Fruit fly (Drosophila melanogaster) whole organism, embryonic: ENCODE results near the gene cbt.

Experiments used
- Asciz ChIP-seq: fragments of 200-800 bp; sonication (Bioruptor generic); optimal IDR thresholded peaks from 2 replicates; lab custom pipeline; 2017; ENCODE audit warnings: missing biosample characterization, mild to moderate bottlenecking, missing genetic modification characterization, missing genetic modification reagents
- C15 ChIP-seq: fragments of 200-800 bp; sonication (Bioruptor generic); IDR thresholded peaks from 3 replicates; pipeline ENCODE4 v1.3.6; 2022; ENCODE audit warnings: missing biosample characterization, missing genetic modification characterization
- CG10431 ChIP-seq: fragments of 200-800 bp; sonication (Bioruptor generic); optimal IDR thresholded peaks from 3 replicates; lab custom pipeline; 2018; ENCODE audit warnings: missing biosample characterization, mild to moderate bottlenecking, missing genetic modification characterization
- CG10543 ChIP-seq: fragments of 200-800 bp; sonication (Bioruptor generic); optimal IDR thresholded peaks from 3 replicates; lab custom pipeline; 2017; ENCODE audit warnings: missing biosample characterization, mild to moderate bottlenecking, missing genetic modification characterization, moderate library complexity
- CG10654 ChIP-seq: fragments of 200-800 bp; sonication (Bioruptor generic); optimal IDR thresholded peaks from 2 replicates; lab custom pipeline; 2016; ENCODE audit warnings: missing biosample characterization, missing genetic modification characterization
- CG14441 ChIP-seq: fragments of 200-800 bp; sonication (Bioruptor generic); IDR thresholded peaks from 2 replicates; pipeline ENCODE4 v1.3.6; 2022; ENCODE audit warnings: missing biosample characterization, missing genetic modification characterization
- CG15514 ChIP-seq: fragments of 200-800 bp; sonication (Bioruptor generic); optimal IDR thresholded peaks from 3 replicates; lab custom pipeline; 2017; ENCODE audit warnings: missing biosample characterization, missing genetic modification characterization, mild to moderate bottlenecking, moderate library complexity, missing genetic modification reagents
- CG17912 ChIP-seq: fragments of 200-800 bp; sonication (Bioruptor generic); optimal IDR thresholded peaks from 2 replicates; lab custom pipeline; 2018; ENCODE audit warnings: missing biosample characterization, mild to moderate bottlenecking, missing genetic modification characterization
- CG18599 ChIP-seq: fragments of 200-800 bp; sonication (Bioruptor generic); optimal IDR thresholded peaks from 3 replicates; lab custom pipeline; 2017; ENCODE audit warnings: missing biosample characterization, missing genetic modification characterization, mild to moderate bottlenecking, moderate library complexity, missing genetic modification reagents
- CG30020 ChIP-seq: fragments of 200-800 bp; optimal IDR thresholded peaks from 2 replicates; lab custom pipeline; 2019; ENCODE audit warnings: missing biosample characterization, mild to moderate bottlenecking, missing genetic modification characterization, moderate library complexity
- CG3726 ChIP-seq: fragments of 200-800 bp; sonication (Bioruptor generic); IDR thresholded peaks from 3 replicates; pipeline ENCODE4, ENCODE4 v1.3.6; 2022; ENCODE audit warnings: missing biosample characterization, missing genetic modification characterization
- CG5245 ChIP-seq: fragments of 200-800 bp; sonication (Bioruptor generic); optimal IDR thresholded peaks from 3 replicates; lab custom pipeline; 2016; ENCODE audit warnings: missing biosample characterization, missing genetic modification characterization
- CG5953 ChIP-seq: fragments of 200-800 bp; sonication (Bioruptor generic); IDR thresholded peaks from 2 replicates; pipeline ENCODE4 v1.3.6; 2022; ENCODE audit warnings: missing biosample characterization, missing genetic modification characterization
- CG6765 ChIP-seq: fragments of 200-800 bp; sonication (Bioruptor generic); optimal IDR thresholded peaks from 3 replicates; lab custom pipeline; 2017; ENCODE audit warnings: missing biosample characterization, mild to moderate bottlenecking, missing genetic modification characterization
- CG7839 ChIP-seq: fragments of 200-800 bp; sonication (Bioruptor generic); optimal IDR thresholded peaks from 3 replicates; lab custom pipeline; 2018; ENCODE audit warnings: missing biosample characterization, mild to moderate bottlenecking, missing genetic modification characterization, moderate library complexity
- CG8388 ChIP-seq: fragments of 200-800 bp; sonication (Bioruptor generic); optimal IDR thresholded peaks from 2 replicates; lab custom pipeline; 2019; ENCODE audit warnings: missing biosample characterization, mild to moderate bottlenecking, missing genetic modification characterization, moderate library complexity
- CG8944 ChIP-seq: fragments of 200-800 bp; sonication (Bioruptor generic); optimal IDR thresholded peaks from 3 replicates; lab custom pipeline; 2016; ENCODE audit warnings: missing biosample characterization, missing genetic modification characterization
- Fer2 ChIP-seq: fragments of 200-800 bp; sonication (Bioruptor generic); optimal IDR thresholded peaks from 2 replicates; lab custom pipeline; 2018; ENCODE audit warnings: missing biosample characterization, mild to moderate bottlenecking, missing genetic modification characterization, moderate library complexity
- GATAe ChIP-seq: fragments of 200-800 bp; sonication (Bioruptor generic); conservative IDR thresholded peaks from 2 replicates; pipeline ENCODE4 v1.3.6; 2022; ENCODE audit warnings: missing biosample characterization, missing genetic modification characterization
- H2.0 ChIP-seq: fragments of 200-800 bp; sonication (Bioruptor generic); IDR thresholded peaks from 2 replicates; pipeline ENCODE4 v1.3.6; 2022; ENCODE audit warnings: missing biosample characterization, missing genetic modification characterization
- HHEX ChIP-seq: fragments of 200-800 bp; sonication (Bioruptor generic); optimal IDR thresholded peaks from 3 replicates; lab custom pipeline; 2017; ENCODE audit warnings: missing biosample characterization, mild to moderate bottlenecking, missing genetic modification characterization, missing genetic modification reagents
- HLH54F ChIP-seq: fragments of 200-800 bp; sonication (Bioruptor generic); optimal IDR thresholded peaks from 3 replicates; lab custom pipeline; 2016; ENCODE audit warnings: missing biosample characterization, missing genetic modification characterization
- NC2β ChIP-seq: fragments of 200-800 bp; sonication (Bioruptor generic); optimal IDR thresholded peaks from 2 replicates; lab custom pipeline; 2016; ENCODE audit warnings: missing biosample characterization, missing genetic modification characterization
- Optix ChIP-seq: fragments of 200-800 bp; sonication (Bioruptor generic); IDR thresholded peaks from 3 replicates; pipeline ENCODE4 v1.3.6; 2022; ENCODE audit warnings: missing biosample characterization, missing genetic modification characterization
- Side ChIP-seq: fragments of 200-800 bp; sonication (Bioruptor generic); optimal IDR thresholded peaks from 2 replicates; lab custom pipeline; 2016; ENCODE audit warnings: missing biosample characterization, missing genetic modification characterization
- amos ChIP-seq: fragments of 200-800 bp; sonication (Bioruptor generic); IDR thresholded peaks from 2 replicates; pipeline ENCODE4 v1.3.6; 2022; ENCODE audit warnings: missing biosample characterization, missing genetic modification characterization; ENCODE audit not compliant: partially characterized antibody
- bab2 ChIP-seq: fragments of 200-800 bp; sonication (Bioruptor generic); optimal IDR thresholded peaks from 2 replicates; lab custom pipeline; 2016; ENCODE audit warnings: missing biosample characterization, missing genetic modification characterization
- br ChIP-seq: fragments of >200 bp; optimal IDR thresholded peaks from 2 replicates; lab custom pipeline; 2017
- chn ChIP-seq: fragments of 200-800 bp; sonication (Bioruptor generic); optimal IDR thresholded peaks from 2 replicates; lab custom pipeline; 2016; ENCODE audit warnings: missing biosample characterization, missing genetic modification characterization
- dm ChIP-seq: fragments of 200-800 bp; sonication (Bioruptor generic); optimal IDR thresholded peaks from 3 replicates; lab custom pipeline; 2016; ENCODE audit warnings: missing biosample characterization, missing genetic modification characterization
- dysf ChIP-seq: fragments of 200-800 bp; sonication (Bioruptor generic); IDR thresholded peaks from 3 replicates; pipeline ENCODE4 v1.3.6; 2022; ENCODE audit warnings: missing biosample characterization, missing genetic modification characterization
- emc ChIP-seq: fragments of 200-800 bp; sonication (Bioruptor generic); optimal IDR thresholded peaks from 2 replicates; lab custom pipeline; 2016; ENCODE audit warnings: missing biosample characterization, missing genetic modification characterization
- exex ChIP-seq: fragments of 200-800 bp; sonication (Bioruptor generic); optimal IDR thresholded peaks from 4 replicates; lab custom pipeline; 2018; ENCODE audit warnings: missing biosample characterization, mild to moderate bottlenecking, missing genetic modification characterization, moderate library complexity
- fd102C ChIP-seq: fragments of 200-800 bp; sonication (Bioruptor generic); optimal IDR thresholded peaks from 2 replicates; lab custom pipeline; 2018; ENCODE audit warnings: missing biosample characterization, mild to moderate bottlenecking, missing genetic modification characterization, moderate library complexity
- gem ChIP-seq: fragments of 200-800 bp; sonication (Bioruptor generic); optimal IDR thresholded peaks from 2 replicates; lab custom pipeline; 2019; ENCODE audit warnings: missing biosample characterization, mild to moderate bottlenecking, missing genetic modification characterization, moderate library complexity
- her ChIP-seq: fragments of 200-800 bp; sonication (Bioruptor generic); optimal IDR thresholded peaks from 2 replicates; lab custom pipeline; 2016; ENCODE audit warnings: missing biosample characterization, missing genetic modification characterization
- lmd ChIP-seq: fragments of 200-800 bp; sonication (Bioruptor generic); IDR thresholded peaks from 2 replicates; pipeline ENCODE4 v1.3.6; 2022; ENCODE audit warnings: missing biosample characterization, missing genetic modification characterization
- mam ChIP-seq: fragments of 200-800 bp; sonication (Bioruptor generic); optimal IDR thresholded peaks from 3 replicates; lab custom pipeline; 2016; ENCODE audit warnings: missing biosample characterization, missing genetic modification characterization
- phol ChIP-seq: fragments of 200-800 bp; sonication (Bioruptor generic); optimal IDR thresholded peaks from 3 replicates; lab custom pipeline; 2018; ENCODE audit warnings: missing biosample characterization, mild to moderate bottlenecking, missing genetic modification characterization, moderate library complexity
- pita ChIP-seq: fragments of 200-800 bp; sonication (Bioruptor generic); optimal IDR thresholded peaks from 2 replicates; lab custom pipeline; 2017; ENCODE audit warnings: missing biosample characterization, mild to moderate bottlenecking, missing genetic modification characterization
- pnt ChIP-seq: fragments of 200-800 bp; sonication (Bioruptor generic); optimal IDR thresholded peaks from 3 replicates; lab custom pipeline; 2016; ENCODE audit warnings: missing biosample characterization, missing genetic modification characterization
- row ChIP-seq: fragments of 200-800 bp; sonication (Bioruptor generic); IDR thresholded peaks from 3 replicates; pipeline ENCODE4 v1.3.6; 2022; ENCODE audit warnings: missing biosample characterization, missing genetic modification characterization
- sens-2 ChIP-seq: fragments of 200-800 bp; sonication (Bioruptor generic); IDR thresholded peaks from 2 replicates; pipeline ENCODE4 v1.3.6; 2022; ENCODE audit warnings: missing biosample characterization, missing genetic modification characterization
- sim ChIP-seq: fragments of 200-800 bp; sonication (Bioruptor generic); IDR thresholded peaks from 2 replicates; pipeline ENCODE4 v1.3.6; 2022; ENCODE audit warnings: missing biosample characterization, missing genetic modification characterization
- sisA ChIP-seq: fragments of 200-800 bp; sonication (Bioruptor generic); IDR thresholded peaks from 2 replicates; pipeline ENCODE4 v1.3.6; 2022; ENCODE audit warnings: missing biosample characterization, missing genetic modification characterization
- slp2 ChIP-seq: fragments of 200-800 bp; sonication (Bioruptor generic); optimal IDR thresholded peaks from 2 replicates; lab custom pipeline; 2016; ENCODE audit warnings: missing biosample characterization, missing genetic modification characterization
- trem ChIP-seq: fragments of 200-800 bp; optimal IDR thresholded peaks from 3 replicates; lab custom pipeline; 2019; ENCODE audit warnings: missing biosample characterization, mild to moderate bottlenecking, missing genetic modification characterization, moderate library complexity
- trh ChIP-seq: fragments of 200-800 bp; sonication (Bioruptor generic); optimal IDR thresholded peaks from 2 replicates; lab custom pipeline; 2016; ENCODE audit warnings: missing biosample characterization, missing genetic modification characterization
- usp ChIP-seq: fragments of >200 bp; optimal IDR thresholded peaks from 2 replicates; lab custom pipeline; 2017; ENCODE audit warnings: missing biosample characterization, missing genetic modification characterization
- vnd ChIP-seq: fragments of 200-800 bp; sonication (Bioruptor generic); IDR thresholded peaks from 3 replicates; pipeline ENCODE4 v1.3.6; 2022; ENCODE audit warnings: missing biosample characterization, missing genetic modification characterization; ENCODE audit not compliant: partially characterized antibody

cbt gene

dm6 chr2L:441927-442691, 37.4 kb downstream of the cbt start (continued):
- TF ChIP-seq C15 (GFP tag; lab: Robert Waterston, UW) (no peak), row (peak; percentile 83), her (GFP tag; lab: Kevin White, UChicago) (peak; percentile 77), CG14441 (GFP tag; lab: Robert Waterston, UW) (peak; percentile 79), dysf (GFP tag; lab: Robert Waterston, UW) (peak; percentile 73), CG8388 (GFP tag; lab: Kevin White, UChicago) (peak; percentile 78), bab2 (GFP tag; lab: Kevin White, UChicago) (peak; percentile 78), sens-2 (GFP tag; lab: Robert Waterston, UW) (peak; percentile 81), CG7839 (tag; lab: Kevin White, UChicago) (peak; percentile 82), vnd (GFP tag; lab: Robert Waterston, UW) (no peak), HLH54F (GFP tag; lab: Kevin White, UChicago) (peak; percentile 40), br (no peak), Optix (GFP tag; lab: Robert Waterston, UW) (peak; percentile 92), amos (no peak), CG5953 (GFP tag; lab: Robert Waterston, UW) (peak; percentile 92), HHEX (GFP tag; lab: Kevin White, UChicago) (peak; percentile 71), fd102C (GFP tag; lab: Kevin White, UChicago) (peak; percentile 68), pnt (GFP tag; lab: Kevin White, UChicago) (peak; percentile 90), CG5245 (GFP tag; lab: Kevin White, UChicago) (peak; percentile 78), phol (tag; lab: Kevin White, UChicago) (peak; percentile 88), NC2β (GFP tag; lab: Kevin White, UChicago) (peak; percentile 83), CG15514 (peak; percentile 24), lmd (GFP tag; lab: Robert Waterston, UW) (peak; percentile 77), usp (no peak), gem (tag; lab: Kevin White, UChicago) (no peak), mam (GFP tag; lab: Kevin White, UChicago) (peak; percentile 55), GATAe (GFP tag; lab: Robert Waterston, UW) (no peak), trh (GFP tag; lab: Kevin White, UChicago) (peak; percentile 43), Fer2 (tag; lab: Kevin White, UChicago) (no peak), emc (GFP tag; lab: Kevin White, UChicago) (peak; percentile 53), CG6765 (GFP tag; lab: Kevin White, UChicago) (no peak), H2.0 (GFP tag; lab: Robert Waterston, UW) (peak; percentile 86), CG10431 (no peak), sim (GFP tag; lab: Robert Waterston, UW) (peak; percentile 70), dm (GFP tag; lab: Kevin White, UChicago) (peak; percentile 68), CG3726 (peak; percentile 75; the same call in 2 of the 3 replicates), exex (no peak), Asciz (GFP tag; lab: Kevin White, UChicago) (peak; percentile 79), chn (GFP tag; lab: Kevin White, UChicago) (peak; percentile 90), trem (peak; percentile 83), CG10654 (GFP tag; lab: Kevin White, UChicago) (peak; percentile 85), pita (GFP tag; lab: Kevin White, UChicago) (no peak), CG30020 (tag; lab: Kevin White, UChicago) (no peak), CG17912 (no peak), slp2 (GFP tag; lab: Kevin White, UChicago) (peak; percentile 83), CG18599 (peak; percentile 69), sisA (GFP tag; lab: Robert Waterston, UW) (peak; percentile 89), CG10543 (GFP tag; lab: Kevin White, UChicago) (peak; percentile 69), Side (peak; percentile 84), CG8944 (GFP tag; lab: Kevin White, UChicago) (peak; percentile 87)
